Fruit fly (Drosophila melanogaster): Measurements from ENCODE around the gene Best1.

The Best1 gene

DNA sequence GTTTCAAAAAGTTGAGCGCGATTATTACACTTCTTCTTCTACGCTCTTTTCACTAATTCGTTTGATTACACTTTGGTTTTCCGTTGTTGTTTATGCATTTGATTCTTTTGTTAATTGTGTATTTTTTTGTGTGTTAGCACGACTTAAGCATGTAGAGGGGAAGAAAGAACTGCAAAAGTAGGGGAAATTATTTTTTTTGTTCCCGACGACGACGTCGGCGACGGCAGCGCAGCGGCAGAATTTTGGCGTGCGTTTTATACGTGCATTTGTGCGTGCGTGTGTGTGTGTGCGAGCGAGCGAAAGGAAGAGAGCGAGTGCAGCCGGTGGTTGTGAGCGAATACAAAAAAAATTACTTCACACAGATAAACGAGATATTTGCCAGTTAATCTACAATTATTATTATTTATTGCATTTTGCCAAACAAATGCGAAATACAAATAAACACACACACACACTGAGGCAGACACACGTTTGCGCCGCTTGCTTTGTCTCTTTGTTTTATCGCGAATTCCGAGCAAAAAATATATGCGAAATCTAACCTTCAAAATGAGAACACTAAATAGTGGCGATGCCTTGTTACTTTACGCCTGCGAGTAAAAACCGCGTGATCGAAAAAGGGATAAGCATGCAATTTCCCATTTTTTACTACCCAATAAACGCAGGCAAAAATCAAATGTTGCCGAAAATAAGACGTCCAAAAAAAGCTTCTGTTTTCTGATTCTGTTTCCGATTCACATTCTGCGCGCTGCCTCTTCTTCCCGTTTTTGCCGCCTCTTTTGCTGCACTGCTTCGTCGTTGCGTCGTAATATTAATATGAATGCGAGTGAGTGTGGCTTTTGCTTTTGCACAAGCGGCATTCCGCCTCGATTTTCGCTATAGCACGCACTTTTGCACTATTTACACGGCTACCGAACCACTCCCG is 36.6 kb downstream of the Best1 start (continued):
- TF ChIP-seq nerfin-1 (tag; optimal IDR thresholded peaks at IDR 0.05) (peak; percentile 58), eve (GFP tag; optimal IDR thresholded peaks at IDR 0.05) (peak in 1 of 2 experiments; percentile 30), sd (tag; optimal IDR thresholded peaks at IDR 0.05) (peak; percentile 47), chinmo (GFP tag; IDR thresholded peaks at IDR 0.05; ENCODE audit: partially characterized antibody) (peak; percentile 79; the same call in 1 of the 4 replicates), cg (GFP tag; optimal IDR thresholded peaks at IDR 0.05) (peak; percentile 73), Trl (optimal IDR thresholded peaks at IDR 0.05) (peak; percentile 35 to 53), Trl (GFP tag; optimal IDR thresholded peaks at IDR 0.05) (no peak), vvl (GFP tag; IDR thresholded peaks at IDR 0.05) (0 out of 2 replicates have a peak, but pooled peaks have one; percentile 10), pros (GFP tag; optimal IDR thresholded peaks at IDR 0.05) (peak; percentile 73), CG17385 (GFP tag; optimal IDR thresholded peaks at IDR 0.05) (peak; percentile 79), Adf1 (GFP tag; IDR thresholded peaks at IDR 0.05) (peak; percentile 84), kah (GFP tag; optimal IDR thresholded peaks at IDR 0.05) (peak; percentile 86), CHES-1-like (GFP tag; optimal IDR thresholded peaks at IDR 0.05) (no peak), psq (GFP tag; optimal IDR thresholded peaks at IDR 0.05) (peak; percentile 72)

DNA sequence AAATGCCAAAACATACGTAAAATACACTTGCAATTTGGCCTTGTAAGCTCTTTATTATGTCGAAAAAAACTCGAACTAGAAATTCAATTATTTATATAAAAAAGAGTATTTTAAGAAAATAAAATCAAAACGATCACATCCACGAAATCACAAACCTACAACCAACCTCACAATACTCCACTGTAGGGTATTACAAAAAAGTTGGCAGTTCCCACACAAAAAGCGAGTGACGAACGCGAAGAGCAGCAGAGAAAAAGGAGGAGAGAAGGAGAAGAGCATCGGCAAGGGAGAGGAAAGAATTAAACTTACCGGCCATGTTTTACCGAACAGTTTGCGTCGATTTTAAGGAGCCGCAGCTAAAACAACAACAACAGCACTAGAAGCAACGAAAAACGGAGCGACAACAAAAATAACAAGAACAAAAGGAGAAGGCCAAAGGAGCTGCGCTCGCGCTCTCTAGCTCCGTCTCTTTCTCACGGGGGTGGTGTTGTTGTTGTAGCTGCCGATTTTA is 37.3 kb downstream of the Best1 start:
- TF ChIP-seq Med (GFP tag) (peak; percentile 52), CG10321 (GFP tag; IDR thresholded peaks at IDR 0.05) (peak; percentile 64), CG31441 (GFP tag; IDR thresholded peaks at IDR 0.05) (0 out of 2 replicates have a peak, but pooled peaks have one; percentile 24), CG8944 (GFP tag; optimal IDR thresholded peaks at IDR 0.05) (no peak), tin (GFP tag; optimal IDR thresholded peaks at IDR 0.05) (peak; percentile 9), CG11247 (GFP tag; IDR thresholded peaks at IDR 0.05) (no peak), Hr51 (GFP tag; optimal IDR thresholded peaks at IDR 0.05) (peak in 1 of 2 experiments; percentile 29), CG15269 (tag; optimal IDR thresholded peaks at IDR 0.05) (peak; percentile 8), CG30403 (GFP tag; optimal IDR thresholded peaks at IDR 0.05) (peak; percentile 30), gem (tag; optimal IDR thresholded peaks at IDR 0.05) (peak; percentile 46), CG31388 (GFP tag; optimal IDR thresholded peaks at IDR 0.05) (no peak), CG2678 (tag; optimal IDR thresholded peaks at IDR 0.05) (peak; percentile 36), Vsx1 (GFP tag; optimal IDR thresholded peaks at IDR 0.05) (peak; percentile 31), CG14860 (GFP tag; IDR thresholded peaks at IDR 0.05; ENCODE audit: partially characterized antibody) (no peak), CG12744 (GFP tag; optimal IDR thresholded peaks at IDR 0.05) (no peak), pum (GFP tag; optimal IDR thresholded peaks at IDR 0.05) (no peak), D19A (tag; optimal IDR thresholded peaks at IDR 0.05) (peak; percentile 84), fd64A (GFP tag; optimal IDR thresholded peaks at IDR 0.05) (no peak), CG30020 (tag; optimal IDR thresholded peaks at IDR 0.05) (no peak), ERR (GFP tag; optimal IDR thresholded peaks at IDR 0.05) (no peak), Optix (GFP tag; IDR thresholded peaks at IDR 0.05) (no peak), tup (GFP tag; optimal IDR thresholded peaks at IDR 0.05) (no peak), Sin3A (optimal IDR thresholded peaks at IDR 0.05) (no peak), nmo (GFP tag; optimal IDR thresholded peaks at IDR 0.05) (no peak), bsh (GFP tag; optimal IDR thresholded peaks at IDR 0.05) (peak in 1 of 2 experiments; percentile 15), CG5180 (GFP tag; optimal IDR thresholded peaks at IDR 0.05) (no peak), tio (GFP tag; optimal IDR thresholded peaks at IDR 0.05) (no peak), stwl (tag; optimal IDR thresholded peaks at IDR 0.05) (peak; percentile 26), CG2116 (GFP tag; optimal IDR thresholded peaks at IDR 0.05) (peak; percentile 15), trem (tag; optimal IDR thresholded peaks at IDR 0.05) (peak; percentile 98), unpg (GFP tag; optimal IDR thresholded peaks at IDR 0.05) (peak; percentile 28), CG1233 (GFP tag; optimal IDR thresholded peaks at IDR 0.05) (no peak), Deaf1 (tag; optimal IDR thresholded peaks at IDR 0.05) (peak; percentile 40)
